Worm (Caenorhabditis elegans): ENCODE measurements around the gene dmsr-12.
A peak's percentile ranks its signal among the peaks of the same experiment; 100 is the strongest.

Gene dmsr-12

ce11 chrV:6771645-6772044 is 34.6 kb downstream of the dmsr-12 start, which contains the start of gene srh-30:
TSS of gene srh-30 (minus strand) at chrV:6771745.
- TF ChIP-seq sup-37 (GFP tag; optimal IDR thresholded peaks at IDR 0.05) (no peak), nhr-85 (tag) (no peak), elt-2 (tag; optimal IDR thresholded peaks at IDR 0.05) (no peak), F16B12.6 (tag; optimal IDR thresholded peaks at IDR 0.05) (no peak), egl-27 (tag; optimal IDR thresholded peaks at IDR 0.05) (no peak), ztf-4 (tag; optimal IDR thresholded peaks at IDR 0.05) (no peak), nhr-12 (tag; optimal IDR thresholded peaks at IDR 0.05) (no peak), ceh-63 (GFP tag; optimal IDR thresholded peaks at IDR 0.05) (no peak)

ce11 chrV:6769440-6769839 is 36.8 kb downstream of the dmsr-12 start:
- TF ChIP-seq dsc-1 (tag; optimal IDR thresholded peaks at IDR 0.05) (peak; percentile 92), fkh-4 (tag; optimal IDR thresholded peaks at IDR 0.05; ENCODE audit: borderline replicate concordance) (peak; percentile 55), ztf-4 (tag; optimal IDR thresholded peaks at IDR 0.05) (no peak), nhr-19 (GFP tag; conservative IDR thresholded peaks at IDR 0.05) (no peak), lin-14 (GFP tag; optimal IDR thresholded peaks at IDR 0.05) (peak; percentile 31), unc-98 (GFP tag; IDR thresholded peaks at IDR 0.05) (no peak), blmp-1 (tag; optimal IDR thresholded peaks at IDR 0.05) (no peak), ces-1 (GFP tag; optimal IDR thresholded peaks at IDR 0.05) (no peak), snu-23 (GFP tag; optimal IDR thresholded peaks at IDR 0.05) (peak; percentile 21), ztf-11 (tag; optimal IDR thresholded peaks at IDR 0.05) (no peak), nhr-20 (tag; optimal IDR thresholded peaks at IDR 0.05) (no peak), rnt-1 (tag; optimal IDR thresholded peaks at IDR 0.05) (peak; percentile 34)

ce11 chrV:6768452-6768929 is 37.7 kb downstream of the dmsr-12 start, which contains the start of the genes T25F10.1 and clik-1:
TSS of gene T25F10.1 (plus strand) at chrV:6768502.
TSS of gene clik-1 (minus strand) at chrV:6768732.
- peak; percentile 83 for TF ChIP-seq lin-14 (GFP tag; optimal IDR thresholded peaks at IDR 0.05)
- TF ChIP-seq pag-3 (tag; optimal IDR thresholded peaks at IDR 0.05; ENCODE audit: borderline replicate concordance, insufficient read depth) = peak; percentile 97
- peak; percentile 22 for TF ChIP-seq fkh-4 (tag; optimal IDR thresholded peaks at IDR 0.05; ENCODE audit: borderline replicate concordance)
- peak; percentile 52 for TF ChIP-seq nhr-19 (GFP tag; conservative IDR thresholded peaks at IDR 0.05)
- TF ChIP-seq Y116A8C.19 (tag; optimal IDR thresholded peaks at IDR 0.05; ENCODE audit: borderline replicate concordance) = no peak
- TF ChIP-seq ets-5 (GFP tag; IDR thresholded peaks at IDR 0.05) = no peak
- TF ChIP-seq sup-37 (GFP tag; optimal IDR thresholded peaks at IDR 0.05) = peak; percentile 46
- TF ChIP-seq unc-30 (tag; optimal IDR thresholded peaks at IDR 0.05) = no peak
- peak; percentile 13 for TF ChIP-seq mep-1 (tag; optimal IDR thresholded peaks at IDR 0.05)
- TF ChIP-seq rnt-1 (tag; optimal IDR thresholded peaks at IDR 0.05) = peak; percentile 76
- TF ChIP-seq blmp-1 (tag; optimal IDR thresholded peaks at IDR 0.05) = no peak
- peak; percentile 17 for TF ChIP-seq nhr-20 (tag; optimal IDR thresholded peaks at IDR 0.05)
- peak; percentile 49 for TF ChIP-seq snu-23 (GFP tag; optimal IDR thresholded peaks at IDR 0.05)
- no peak for TF ChIP-seq C04F5.9 (tag; optimal IDR thresholded peaks at IDR 0.05)
- peak; percentile 35 for TF ChIP-seq nhr-85 (tag)
- no peak for TF ChIP-seq efl-1 (optimal IDR thresholded peaks at IDR 0.05)
- TF ChIP-seq efl-1 (GFP tag; optimal IDR thresholded peaks at IDR 0.05 in 1 of 2) = peak in 1 of 2 experiments; percentile 11
- no peak for TF ChIP-seq egl-27 (tag; optimal IDR thresholded peaks at IDR 0.05)
- TF ChIP-seq efl-3 (GFP tag; optimal IDR thresholded peaks at IDR 0.05) = no peak
- no peak for TF ChIP-seq tbx-2 (tag; optimal IDR thresholded peaks at IDR 0.05)
- no peak for TF ChIP-seq elt-3 (tag; optimal IDR thresholded peaks at IDR 0.05)
- no peak for TF ChIP-seq pqm-1 (tag; optimal IDR thresholded peaks at IDR 0.05)
- no peak for TF ChIP-seq aha-1 (tag; optimal IDR thresholded peaks at IDR 0.05)
- TF ChIP-seq nhr-71 (tag; optimal IDR thresholded peaks at IDR 0.05) = peak; percentile 80
- TF ChIP-seq unc-130 (tag; optimal IDR thresholded peaks at IDR 0.05) = peak; percentile 54
- TF ChIP-seq fos-1 (tag; optimal IDR thresholded peaks at IDR 0.05) = no peak
- no peak for TF ChIP-seq F16B12.6 (tag; optimal IDR thresholded peaks at IDR 0.05)
- TF ChIP-seq dsc-1 (tag; optimal IDR thresholded peaks at IDR 0.05) = peak; percentile 63
- no peak for TF ChIP-seq mef-2 (tag; optimal IDR thresholded peaks at IDR 0.05)
- no peak for TF ChIP-seq lin-15B (tag; optimal IDR thresholded peaks at IDR 0.05)
- TF ChIP-seq nhr-90 (tag; optimal IDR thresholded peaks at IDR 0.05; ENCODE audit: poor library complexity) = no peak
- peak in 1 of 2 experiments; percentile 28 for TF ChIP-seq lsy-2 (tag; optimal IDR thresholded peaks at IDR 0.05)
